Worm (Caenorhabditis elegans): ENCODE results near the gene vps-26.

DNA sequence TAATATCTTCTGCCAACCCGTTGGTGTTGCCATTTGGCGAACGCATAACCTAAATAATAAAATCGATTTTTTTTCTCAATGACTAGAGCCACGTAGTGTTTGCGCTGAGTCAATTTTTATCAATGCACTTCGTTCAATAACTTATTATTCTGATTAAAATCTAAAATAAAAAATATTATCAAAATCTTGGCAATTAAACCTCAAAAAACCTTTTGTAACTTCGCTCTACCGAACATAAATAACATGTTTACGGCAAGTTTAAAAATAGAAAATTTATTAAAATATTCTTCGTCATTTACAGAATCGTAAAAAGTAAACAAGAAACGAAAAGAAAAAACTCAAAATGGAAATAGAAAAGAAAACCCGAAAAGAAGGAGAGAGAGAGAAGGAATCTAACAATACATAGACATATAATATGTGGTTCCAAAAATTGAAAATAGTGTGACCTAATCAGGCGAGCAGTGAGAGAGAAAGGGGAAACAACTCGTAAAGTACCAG lies 1.6 kb upstream of the vps-26 start, which contains the start of gene pigc-1:
- TF ChIP-seq fkh-10 (GFP tag; optimal IDR thresholded peaks at IDR 0.05): no peak
- no peak for TF ChIP-seq ceh-9 (tag; optimal IDR thresholded peaks at IDR 0.05)
- TF ChIP-seq elt-2 (tag; optimal IDR thresholded peaks at IDR 0.05): no peak
- no peak for TF ChIP-seq ahr-1 (tag; optimal IDR thresholded peaks at IDR 0.05)
- no peak for TF ChIP-seq nfya-1 (tag; optimal IDR thresholded peaks at IDR 0.05)
- TF ChIP-seq ceh-6 (GFP tag; optimal IDR thresholded peaks at IDR 0.05): no peak
- TF ChIP-seq pha-4 (tag; optimal IDR thresholded peaks at IDR 0.05): no peak
- TF ChIP-seq nhr-11 (tag; optimal IDR thresholded peaks at IDR 0.05): no peak
- no peak for TF ChIP-seq syd-9 (tag; optimal IDR thresholded peaks at IDR 0.05)
- no peak for TF ChIP-seq rnt-1 (tag; optimal IDR thresholded peaks at IDR 0.05)
- TF ChIP-seq ttx-3 (tag; optimal IDR thresholded peaks at IDR 0.05): no peak

Data from whole organism, late embryonic.